Worm (Caenorhabditis elegans) whole organism, mixed stage, embryonic: ENCODE measurements around the gene dml-1.
"Not testable (repeated sequence)": the region's sequence is repeated elsewhere in the genome, so short reads cannot be mapped to it uniquely, and the experiment has no call there.

Source experiments
- bed-3 ChIP-seq: fragments of 200-800 bp; sonication (Bioruptor generic); optimal IDR thresholded peaks from 3 replicates; lab custom pipeline; 2018; ENCODE audit warnings: mild to moderate bottlenecking, missing genetic modification characterization, moderate library complexity, missing compliant biosample characterization
- blmp-1 ChIP-seq: fragments of 150-350 bp; optimal IDR thresholded peaks from 2 replicates; lab custom pipeline; 2014; ENCODE audit warnings: missing biosample characterization, missing genetic modification characterization
- ceh-39 ChIP-seq: fragments of 150-350 bp; optimal IDR thresholded peaks from 2 replicates; lab custom pipeline; 2014; ENCODE audit warnings: missing biosample characterization, missing genetic modification characterization
- ceh-43 ChIP-seq: fragments of 200-800 bp; sonication (Bioruptor generic); optimal IDR thresholded peaks from 2 replicates; lab custom pipeline; 2018; ENCODE audit warnings: mild to moderate bottlenecking, missing genetic modification characterization, moderate library complexity, missing compliant biosample characterization
- ces-1 ChIP-seq: fragments of 150-350 bp; optimal IDR thresholded peaks from 2 replicates; lab custom pipeline; 2014; ENCODE audit warnings: missing biosample characterization, missing genetic modification reagents, missing genetic modification characterization
- cnd-1 ChIP-seq: fragments of 200-800 bp; sonication (Bioruptor generic); optimal IDR thresholded peaks from 2 replicates; lab custom pipeline; 2018; ENCODE audit warnings: mild to moderate bottlenecking, missing genetic modification characterization, missing compliant biosample characterization
- drap-1 ChIP-seq: fragments of 200-800 bp; sonication (Bioruptor generic); optimal IDR thresholded peaks from 3 replicates; lab custom pipeline; 2018; ENCODE audit warnings: mild to moderate bottlenecking, missing genetic modification characterization, missing compliant biosample characterization
- elt-1 ChIP-seq: sonication (generic microtip); optimal IDR thresholded peaks from 2 replicates; lab custom pipeline; 2017; ENCODE audit warnings: missing genetic modification characterization, mild to moderate bottlenecking, missing compliant biosample characterization, antibody characterized with exemption, moderate library complexity, borderline replicate concordance; ENCODE audit not compliant: insufficient read depth
- elt-3 ChIP-seq: fragments of 150-350 bp; optimal IDR thresholded peaks from 2 replicates; lab custom pipeline; 2014; ENCODE audit warnings: missing biosample characterization, missing genetic modification characterization
- flh-1 ChIP-seq: fragments of 200-800 bp; sonication (Bioruptor generic); optimal IDR thresholded peaks from 2 replicates; lab custom pipeline; 2018; ENCODE audit warnings: mild to moderate bottlenecking, missing genetic modification characterization, moderate library complexity, missing compliant biosample characterization
- hlh-1 ChIP-seq: fragments of 150-350 bp; optimal IDR thresholded peaks from 2 replicates; lab custom pipeline; 2014; ENCODE audit warnings: missing biosample characterization, missing genetic modification reagents, missing genetic modification characterization
- lin-13 ChIP-seq: fragments of 150-350 bp; optimal IDR thresholded peaks from 2 replicates; lab custom pipeline; 2014; ENCODE audit warnings: missing biosample characterization, missing genetic modification characterization
- lin-32 ChIP-seq: fragments of 200-800 bp; sonication (Bioruptor generic); optimal IDR thresholded peaks from 2 replicates; lab custom pipeline; 2018; ENCODE audit warnings: mild to moderate bottlenecking, missing genetic modification characterization, missing compliant biosample characterization
- lsy-2 ChIP-seq: fragments of 150-350 bp; optimal IDR thresholded peaks from 2 replicates; lab custom pipeline; 2014; ENCODE audit warnings: missing biosample characterization, missing genetic modification characterization
- mab-5 ChIP-seq: fragments of 150-350 bp; optimal IDR thresholded peaks from 2 replicates; lab custom pipeline; 2014; ENCODE audit warnings: missing biosample characterization, missing genetic modification characterization
- mep-1 ChIP-seq: fragments of 150-350 bp; optimal IDR thresholded peaks from 2 replicates; lab custom pipeline; 2017; ENCODE audit warnings: missing biosample characterization, missing genetic modification reagents, missing genetic modification characterization, inconsistent platforms
- mls-2 ChIP-seq: sonication (generic microtip); optimal IDR thresholded peaks from 2 replicates; lab custom pipeline; 2016; ENCODE audit warnings: mild to moderate bottlenecking, missing genetic modification characterization, moderate library complexity, missing compliant biosample characterization
- nhr-12 ChIP-seq: fragments of 150-350 bp; optimal IDR thresholded peaks from 2 replicates; lab custom pipeline; 2014; ENCODE audit warnings: missing biosample characterization, missing genetic modification characterization
- nhr-28 ChIP-seq: fragments of 150-350 bp; optimal IDR thresholded peaks from 2 replicates; lab custom pipeline; 2014; ENCODE audit warnings: missing biosample characterization, missing genetic modification characterization
- nhr-76 ChIP-seq: sonication (generic microtip); optimal IDR thresholded peaks from 2 replicates; lab custom pipeline; 2017; ENCODE audit warnings: missing biosample characterization, missing genetic modification characterization
- pha-4 ChIP-seq: fragments of 150-350 bp; optimal IDR thresholded peaks from 2 replicates; lab custom pipeline; 2018; ENCODE audit warnings: missing biosample characterization, missing genetic modification reagents, missing genetic modification characterization
- sem-2 ChIP-seq: fragments of 200-800 bp; sonication (Bioruptor generic); optimal IDR thresholded peaks from 2 replicates; lab custom pipeline; 2018; ENCODE audit warnings: mild to moderate bottlenecking, missing genetic modification characterization, missing compliant biosample characterization
- sptf-1 ChIP-seq: sonication (generic microtip); optimal IDR thresholded peaks from 2 replicates; lab custom pipeline; 2017; ENCODE audit warnings: mild to moderate bottlenecking, missing genetic modification characterization, moderate library complexity, missing compliant biosample characterization
- unc-120 ChIP-seq: sonication (generic microtip); optimal IDR thresholded peaks from 2 replicates; lab custom pipeline; 2017; ENCODE audit warnings: missing genetic modification characterization, missing compliant biosample characterization; ENCODE audit not compliant: poor library complexity, severe bottlenecking
- unc-62 ChIP-seq: fragments of 150-350 bp; optimal IDR thresholded peaks from 2 replicates; lab custom pipeline; 2014; ENCODE audit warnings: missing biosample characterization, missing genetic modification reagents, missing genetic modification characterization
- zip-8 ChIP-seq: fragments of 150-350 bp; optimal IDR thresholded peaks from 2 replicates; lab custom pipeline; 2014; ENCODE audit warnings: missing biosample characterization, missing genetic modification characterization

Gene dml-1

ce11 chrIV:2893486-2893842 lies 6.7 kb downstream of the dml-1 start:
- TF ChIP-seq sptf-1 (tag; lab: Kevin White, UChicago) (no peak), unc-62 (no peak), zip-8 (tag; lab: Kevin White, UChicago) (no peak)

ce11 chrIV:2894630-2895029 lies 7.9 kb downstream of the dml-1 start, which contains the start of gene Y54G2A.19:
Y54G2A.19 (minus strand) TSS chrIV:2894730.
- not testable (repeated sequence) for TF ChIP-seq cnd-1 (tag; lab: Kevin White, UChicago); bed-3 (GFP tag; lab: Kevin White, UChicago); hlh-1 (tag; lab: Kevin White, UChicago)

- peak; percentile 20 for TF ChIP-seq lsy-2
Measured at ce11 chrIV:2895986-2896660, 9.4 kb downstream of the dml-1 start.

ce11 chrIV:2897644-2898160 lies 10.9 kb downstream of the dml-1 start, which contains the start of gene Y54G2A.36:
Y54G2A.36 (plus strand) TSS chrIV:2897694.
- no peak for TF ChIP-seq lin-13 (tag; lab: Kevin White, UChicago)
- TF ChIP-seq elt-1 (tag; lab: Kevin White, UChicago) = no peak
- no peak for TF ChIP-seq nhr-28

ce11 chrIV:2914545-2914944 lies 27.8 kb downstream of the dml-1 start:
- TF ChIP-seq mls-2 (tag; lab: Kevin White, UChicago) = no peak
- TF ChIP-seq ceh-39 = no peak
- no peak for TF ChIP-seq lin-13 (tag; lab: Kevin White, UChicago)
- TF ChIP-seq hlh-1 (tag; lab: Kevin White, UChicago) = no peak
- no peak for TF ChIP-seq unc-120 (tag; lab: Kevin White, UChicago)
- no peak for TF ChIP-seq lsy-2
- TF ChIP-seq mab-5 (tag; lab: Kevin White, UChicago) = no peak
- TF ChIP-seq zip-8 (tag; lab: Kevin White, UChicago) = no peak
- TF ChIP-seq blmp-1 (tag; lab: Kevin White, UChicago) = no peak
- no peak for TF ChIP-seq sem-2 (GFP tag; lab: Kevin White, UChicago)

ce11 chrIV:2916043-2916442 lies 29.3 kb downstream of the dml-1 start:
- TF ChIP-seq nhr-12 (tag; lab: Kevin White, UChicago) = no peak
- no peak for TF ChIP-seq ceh-43 (GFP tag; lab: Kevin White, UChicago)
- TF ChIP-seq lin-32 (GFP tag; lab: Kevin White, UChicago) = no peak
- no peak for TF ChIP-seq drap-1 (GFP tag; lab: Kevin White, UChicago)
- no peak for TF ChIP-seq zip-8 (tag; lab: Kevin White, UChicago)
- no peak for TF ChIP-seq flh-1 (GFP tag; lab: Kevin White, UChicago)
- TF ChIP-seq elt-3 (tag; lab: Kevin White, UChicago) = no peak

ce11 chrIV:2917729-2918128 lies 31.0 kb downstream of the dml-1 start, which contains the start of gene Y54G2A.50:
Y54G2A.50 (plus strand) TSS chrIV:2918029.
- TF ChIP-seq unc-62; ceh-39; nhr-76 (tag; lab: Kevin White, UChicago): not testable (repeated sequence)

- TF ChIP-seq lin-13 (tag; lab: Kevin White, UChicago) (no peak), hlh-1 (tag; lab: Kevin White, UChicago) (no peak), ces-1 (no peak), unc-120 (tag; lab: Kevin White, UChicago) (no peak), ceh-39 (no peak), flh-1 (GFP tag; lab: Kevin White, UChicago) (no peak), mep-1 (tag; lab: Kevin White, UChicago) (no peak), nhr-76 (tag; lab: Kevin White, UChicago) (no peak), zip-8 (tag; lab: Kevin White, UChicago) (no peak), lsy-2 (no peak), sem-2 (GFP tag; lab: Kevin White, UChicago) (no peak), pha-4 (tag; lab: Kevin White, UChicago) (no peak)
Measured at ce11 chrIV:2922196-2922595, 35.4 kb downstream of the dml-1 start, which contains the start of gene fbxc-45. fbxc-45 (minus strand) TSS chrIV:2922243.
